Fruit fly (Drosophila melanogaster) whole organism, prepupa: ENCODE data around the gene Itgbn.

Experiments
- Blimp-1 ChIP-seq: fragments of 200-800 bp; sonication (Bioruptor generic); optimal IDR thresholded peaks from 3 replicates; lab custom pipeline; 2017; ENCODE audit warnings: missing biosample characterization, missing genetic modification characterization, mild to moderate bottlenecking, moderate library complexity, missing genetic modification reagents
- CG10631 ChIP-seq: fragments of 200-800 bp; sonication (Bioruptor generic); optimal IDR thresholded peaks from 2 replicates; lab custom pipeline; 2016; ENCODE audit warnings: missing biosample characterization, missing genetic modification characterization
- CG11294 ChIP-seq: fragments of 200-800 bp; sonication (Bioruptor generic); IDR thresholded peaks from 2 replicates; pipeline ENCODE4 v1.3.6; 2022; ENCODE audit warnings: missing biosample characterization, missing genetic modification characterization
- CG11762 ChIP-seq: fragments of 200-800 bp; sonication (Bioruptor generic); optimal IDR thresholded peaks from 3 replicates; lab custom pipeline; 2016; ENCODE audit warnings: missing biosample characterization, missing genetic modification characterization; ENCODE audit not compliant: insufficient read depth
- CG11902 ChIP-seq: fragments of 200-800 bp; sonication (Bioruptor generic); optimal IDR thresholded peaks from 3 replicates; lab custom pipeline; 2016; ENCODE audit warnings: missing biosample characterization, missing genetic modification characterization
- CG15336 ChIP-seq: fragments of 200-800 bp; sonication (Bioruptor generic); IDR thresholded peaks from 2 replicates; pipeline ENCODE4 v1.3.6; 2022; ENCODE audit warnings: missing biosample characterization, missing genetic modification characterization
- CG3032 ChIP-seq: fragments of 200-800 bp; optimal IDR thresholded peaks from 2 replicates; lab custom pipeline; 2019; ENCODE audit warnings: missing biosample characterization, mild to moderate bottlenecking, missing genetic modification characterization, moderate library complexity
- CG32006 ChIP-seq: fragments of 200-800 bp; sonication (Bioruptor generic); optimal IDR thresholded peaks from 3 replicates; lab custom pipeline; 2017; ENCODE audit warnings: missing biosample characterization, mild to moderate bottlenecking, missing genetic modification characterization
- CG3919 ChIP-seq: fragments of 200-800 bp; sonication (Bioruptor generic); optimal IDR thresholded peaks from 3 replicates; lab custom pipeline; 2016; ENCODE audit warnings: missing biosample characterization, missing genetic modification characterization
- CG4318 ChIP-seq: fragments of 200-800 bp; sonication (Bioruptor generic); optimal IDR thresholded peaks from 3 replicates; lab custom pipeline; 2017; ENCODE audit warnings: missing biosample characterization, mild to moderate bottlenecking, missing genetic modification characterization
- CG6163 ChIP-seq: fragments of 200-800 bp; sonication (Bioruptor generic); IDR thresholded peaks from 3 replicates; pipeline ENCODE4 v1.3.6; 2022; ENCODE audit warnings: missing biosample characterization, missing genetic modification characterization
- CG6792 ChIP-seq: fragments of 200-800 bp; sonication (Bioruptor generic); optimal IDR thresholded peaks from 3 replicates; lab custom pipeline; 2016; ENCODE audit warnings: missing biosample characterization, missing genetic modification characterization
- CG7368 ChIP-seq: fragments of 200-800 bp; sonication (Bioruptor generic); optimal IDR thresholded peaks from 3 replicates; lab custom pipeline; 2016; ENCODE audit warnings: missing biosample characterization, missing genetic modification characterization
- CG8119 ChIP-seq: fragments of 200-800 bp; sonication (Bioruptor generic); IDR thresholded peaks from 3 replicates; pipeline ENCODE4 v1.3.6; 2022; ENCODE audit warnings: missing biosample characterization, missing genetic modification characterization
- CG8319 ChIP-seq: fragments of 200-800 bp; sonication (Bioruptor generic); optimal IDR thresholded peaks from 3 replicates; lab custom pipeline; 2016; ENCODE audit warnings: missing biosample characterization, missing genetic modification characterization
- CG9139 ChIP-seq: fragments of 200-800 bp; sonication (Bioruptor generic); optimal IDR thresholded peaks from 3 replicates; lab custom pipeline; 2017; ENCODE audit warnings: missing biosample characterization, mild to moderate bottlenecking, missing genetic modification characterization
- Eip75B ChIP-seq: fragments of 200-800 bp; sonication (Bioruptor generic); optimal IDR thresholded peaks from 3 replicates; lab custom pipeline; 2016; ENCODE audit warnings: missing biosample characterization, missing genetic modification characterization
- Eip78C ChIP-seq: fragments of 200-800 bp; sonication (Bioruptor generic); peaks from one replicate; lab custom pipeline; 2016; ENCODE audit warnings: missing biosample characterization, missing genetic modification characterization
- Ets96B ChIP-seq: fragments of 200-800 bp; optimal IDR thresholded peaks from 2 replicates; lab custom pipeline; 2019; ENCODE audit warnings: missing biosample characterization, mild to moderate bottlenecking, missing genetic modification characterization, moderate library complexity
- Gug ChIP-seq: fragments of 200-800 bp; sonication (Bioruptor generic); IDR thresholded peaks from 2 replicates; pipeline ENCODE4 v1.3.6; 2022; ENCODE audit warnings: missing biosample characterization, missing genetic modification characterization
- Hr38 ChIP-seq: sonication (Bioruptor generic); optimal IDR thresholded peaks from 2 replicates; lab custom pipeline; 2016; ENCODE audit warnings: missing biosample characterization, missing genetic modification characterization
- Hr39 ChIP-seq: fragments of 200-800 bp; sonication (Bioruptor generic); optimal IDR thresholded peaks from 2 replicates; lab custom pipeline; 2016; ENCODE audit warnings: missing biosample characterization, missing genetic modification characterization
- Hr4 ChIP-seq: fragments of 200-800 bp; sonication (Bioruptor generic); optimal IDR thresholded peaks from 3 replicates; lab custom pipeline; 2016; ENCODE audit warnings: missing biosample characterization, missing genetic modification characterization
- Met ChIP-seq: fragments of 200-800 bp; sonication (Bioruptor generic); optimal IDR thresholded peaks from 3 replicates; lab custom pipeline; 2016; ENCODE audit warnings: missing biosample characterization, missing genetic modification characterization
- OdsH ChIP-seq: fragments of 200-800 bp; sonication (Bioruptor generic); optimal IDR thresholded peaks from 3 replicates; lab custom pipeline; 2016; ENCODE audit warnings: missing biosample characterization, missing genetic modification characterization
- Smox ChIP-seq: fragments of 200-800 bp; sonication (Bioruptor generic); optimal IDR thresholded peaks from 3 replicates; lab custom pipeline; 2016; ENCODE audit warnings: missing biosample characterization, missing genetic modification characterization
- Sox102F ChIP-seq: fragments of 200-800 bp; sonication (Bioruptor generic); optimal IDR thresholded peaks from 2 replicates; lab custom pipeline; 2016; ENCODE audit warnings: missing biosample characterization, mild to moderate bottlenecking, missing genetic modification characterization
- Sox14 ChIP-seq: fragments of 200-800 bp; sonication (Bioruptor generic); optimal IDR thresholded peaks from 3 replicates; lab custom pipeline; 2016; ENCODE audit warnings: missing biosample characterization, missing genetic modification characterization
- Sox15 ChIP-seq: fragments of 200-800 bp; sonication (Bioruptor generic); optimal IDR thresholded peaks from 3 replicates; lab custom pipeline; 2016; ENCODE audit warnings: missing biosample characterization, missing genetic modification characterization
- achi ChIP-seq: fragments of 200-800 bp; sonication (Bioruptor generic); optimal IDR thresholded peaks from 3 replicates; lab custom pipeline; 2016; ENCODE audit warnings: missing biosample characterization, missing genetic modification characterization
- acj6 ChIP-seq: fragments of 200-800 bp; sonication (Bioruptor generic); optimal IDR thresholded peaks from 3 replicates; lab custom pipeline; 2016; ENCODE audit warnings: missing biosample characterization, missing genetic modification characterization
- cyc ChIP-seq: fragments of 200-800 bp; sonication (Bioruptor generic); optimal IDR thresholded peaks from 3 replicates; lab custom pipeline; 2016; ENCODE audit warnings: missing biosample characterization, missing genetic modification characterization
- dac ChIP-seq: fragments of 200-800 bp; sonication (Bioruptor generic); optimal IDR thresholded peaks from 2 replicates; lab custom pipeline; 2017; ENCODE audit warnings: missing biosample characterization, mild to moderate bottlenecking, missing genetic modification characterization
- dsx ChIP-seq: fragments of 200-800 bp; optimal IDR thresholded peaks from 3 replicates; lab custom pipeline; 2019; ENCODE audit warnings: missing biosample characterization, mild to moderate bottlenecking, missing genetic modification characterization, moderate library complexity; ENCODE audit not compliant: poor library complexity, severe bottlenecking
- esn ChIP-seq: fragments of 200-800 bp; sonication (Bioruptor generic); optimal IDR thresholded peaks from 2 replicates; lab custom pipeline; 2016; ENCODE audit warnings: missing biosample characterization, mild to moderate bottlenecking, missing genetic modification characterization, moderate library complexity
- fd59A ChIP-seq: fragments of 200-800 bp; sonication (Bioruptor generic); optimal IDR thresholded peaks from 2 replicates; lab custom pipeline; 2017; ENCODE audit warnings: missing biosample characterization, mild to moderate bottlenecking, missing genetic modification characterization, missing genetic modification reagents
- fd85E ChIP-seq: fragments of 200-800 bp; sonication (Bioruptor generic); optimal IDR thresholded peaks from 3 replicates; lab custom pipeline; 2016; ENCODE audit warnings: missing biosample characterization, missing genetic modification characterization
- fkh ChIP-seq: fragments of 200-800 bp; sonication (Bioruptor generic); optimal IDR thresholded peaks from 3 replicates; lab custom pipeline; 2017; ENCODE audit warnings: missing biosample characterization, mild to moderate bottlenecking, missing genetic modification characterization, moderate library complexity
- lz ChIP-seq: fragments of 200-800 bp; sonication (Bioruptor generic); optimal IDR thresholded peaks from 3 replicates; lab custom pipeline; 2016; ENCODE audit warnings: missing biosample characterization, missing genetic modification characterization
- net ChIP-seq: fragments of 200-800 bp; sonication (Bioruptor generic); optimal IDR thresholded peaks from 3 replicates; lab custom pipeline; 2016; ENCODE audit warnings: missing biosample characterization, missing genetic modification characterization
- salr ChIP-seq, 2 experiments: fragments of 200-800 bp; sonication (Bioruptor generic); optimal IDR thresholded peaks; 3 replicates each; lab custom pipeline; 2016 to 2018; ENCODE audit warnings: missing biosample characterization in 2 of 2, missing genetic modification characterization in 2 of 2, mild to moderate bottlenecking in 1 of 2
- spab ChIP-seq: fragments of 200-800 bp; sonication (Bioruptor generic); optimal IDR thresholded peaks from 2 replicates; lab custom pipeline; 2017; ENCODE audit warnings: missing biosample characterization, mild to moderate bottlenecking, missing genetic modification characterization, missing genetic modification reagents
- svp ChIP-seq: fragments of 200-800 bp; sonication (Bioruptor generic); peaks from one replicate; lab custom pipeline; 2016; ENCODE audit warnings: missing biosample characterization, missing genetic modification characterization
- topi ChIP-seq: fragments of 200-800 bp; sonication (Bioruptor generic); optimal IDR thresholded peaks from 3 replicates; lab custom pipeline; 2016; ENCODE audit warnings: missing biosample characterization, missing genetic modification characterization
- vri ChIP-seq: fragments of 200-800 bp; sonication (Bioruptor generic); optimal IDR thresholded peaks from 3 replicates; lab custom pipeline; 2016; ENCODE audit warnings: missing biosample characterization, mild to moderate bottlenecking, missing genetic modification characterization

The Itgbn gene

dm6 chr2L:21096448-21096994 lies 43.7 kb downstream of the Itgbn start, which contains the start of gene CG34136 (continued):
- no peak for TF ChIP-seq CG11902
- TF ChIP-seq CG6163, result peak; percentile 87
- TF ChIP-seq spab (GFP tag; lab: Kevin White, UChicago), result peak; percentile 53
- peak; percentile 96 for TF ChIP-seq svp (GFP tag; lab: Kevin White, UChicago)
- TF ChIP-seq Hr38, result no peak
- peak; percentile 3 for TF ChIP-seq cyc (GFP tag; lab: Kevin White, UChicago)
- peak; percentile 42 for TF ChIP-seq esn (GFP tag; lab: Kevin White, UChicago)
- TF ChIP-seq Sox102F (GFP tag; lab: Kevin White, UChicago), result peak; percentile 59
- peak; percentile 32 for TF ChIP-seq CG4318 (GFP tag; lab: Kevin White, UChicago)

dm6 chr2L:21097850-21098249 lies 45.0 kb downstream of the Itgbn start:
- TF ChIP-seq vri (GFP tag; lab: Kevin White, UChicago) (peak; percentile 33), Eip78C (GFP tag; lab: Kevin White, UChicago) (peak; percentile 17), CG4318 (GFP tag; lab: Kevin White, UChicago) (no peak), Hr39 (no peak), esn (GFP tag; lab: Kevin White, UChicago) (no peak), svp (GFP tag; lab: Kevin White, UChicago) (peak; percentile 96)

DNA sequence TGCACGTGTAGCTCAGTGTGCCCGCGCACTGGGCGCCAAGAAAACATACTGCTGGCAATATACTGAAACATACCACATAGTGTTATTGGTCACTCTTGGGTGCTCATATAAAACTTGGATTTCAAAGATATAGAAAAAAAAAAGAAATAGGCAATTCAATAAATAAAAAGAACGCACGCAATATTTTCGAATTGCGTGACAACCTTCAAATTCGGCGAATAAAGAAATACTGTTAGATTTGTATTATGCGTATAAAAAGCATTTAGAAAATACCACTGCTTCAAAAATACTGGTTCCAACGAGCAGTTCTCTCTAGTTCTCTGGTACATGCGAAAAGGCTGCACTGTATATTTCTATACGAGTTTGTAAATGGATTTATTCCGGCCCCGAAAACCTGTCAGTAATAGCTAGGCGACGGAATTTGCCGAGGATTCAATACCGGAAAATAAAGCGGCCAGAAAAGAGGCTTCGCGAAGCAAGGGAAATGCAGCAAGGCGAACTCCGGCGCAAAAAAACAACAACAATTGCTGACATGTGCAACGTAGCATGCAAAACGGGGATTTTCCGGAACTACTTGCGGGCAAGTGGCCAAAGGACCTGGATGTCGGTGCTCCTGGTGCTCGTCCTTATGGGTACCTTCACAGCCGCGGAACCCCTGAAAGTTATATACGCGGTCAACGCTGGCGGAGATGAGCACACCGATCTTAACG lies 49.7 kb downstream of the Itgbn start, which contains the start of gene CG9257:
Gene CG9257 (plus strand): TSS at position 345 of the 710 bp plus-strand sequence.
- TF ChIP-seq CG11902 (no peak), CG7368 (GFP tag; lab: Kevin White, UChicago) (no peak), CG6163 (no peak), fd59A (GFP tag; lab: Kevin White, UChicago) (no peak), cyc (GFP tag; lab: Kevin White, UChicago) (no peak), CG11294 (GFP tag; lab: Robert Waterston, UW) (no peak), vri (GFP tag; lab: Kevin White, UChicago) (no peak), dac (GFP tag; lab: Kevin White, UChicago) (no peak), CG8119 (GFP tag; lab: Robert Waterston, UW) (no peak), CG9139 (no peak), CG11762 (GFP tag; lab: Kevin White, UChicago) (no peak), Sox102F (GFP tag; lab: Kevin White, UChicago) (no peak), CG32006 (GFP tag; lab: Kevin White, UChicago) (no peak), Sox15 (no peak), Blimp-1 (no peak), svp (GFP tag; lab: Kevin White, UChicago) (no peak), fkh (no peak), Hr39 (peak; percentile 20), Ets96B (no peak), acj6 (no peak), CG3919 (GFP tag; lab: Kevin White, UChicago) (no peak), achi (GFP tag; lab: Kevin White, UChicago) (no peak), CG15336 (GFP tag; lab: Robert Waterston, UW) (no peak), spab (GFP tag; lab: Kevin White, UChicago) (no peak), lz (no peak), Smox (GFP tag; lab: Kevin White, UChicago) (no peak), OdsH (GFP tag; lab: Kevin White, UChicago) (no peak), CG8319 (GFP tag; lab: Kevin White, UChicago) (no peak), Gug (GFP tag; lab: Robert Waterston, UW) (no peak), CG6792 (no peak), Eip78C (GFP tag; lab: Kevin White, UChicago) (peak; percentile 24), Eip75B (no peak), fd85E (GFP tag; lab: Kevin White, UChicago) (no peak), CG4318 (GFP tag; lab: Kevin White, UChicago) (no peak), salr (GFP tag; optimal IDR thresholded peaks at IDR 0.05; lab: Kevin White, UChicago) (no peak), dsx (GFP tag; lab: Kevin White, UChicago) (no peak), CG10631 (GFP tag; lab: Kevin White, UChicago) (peak; percentile 3), Hr4 (GFP tag; lab: Kevin White, UChicago) (no peak), Sox14 (GFP tag; lab: Kevin White, UChicago) (peak; percentile 18), topi (no peak), net (no peak), Met (GFP tag; lab: Kevin White, UChicago) (no peak), CG3032 (tag; lab: Kevin White, UChicago) (no peak), Hr38 (no peak)
